Worm (Caenorhabditis elegans) whole organism, L1 larva: ENCODE data around the gene pyt-1.

Experiments
- aha-1 ChIP-seq: fragments of 150-350 bp; optimal IDR thresholded peaks from 2 replicates; lab custom pipeline; 2014; ENCODE audit warnings: missing biosample characterization, missing genetic modification characterization
- mdl-1 ChIP-seq, 2 experiments: fragments of 150-350 bp; optimal IDR thresholded peaks; 2 replicates each; lab custom pipeline; 2014 to 2017; ENCODE audit warnings: missing biosample characterization in 2 of 2, missing genetic modification characterization in 2 of 2, inconsistent platforms in 1 of 2
- ztf-4 ChIP-seq: fragments of 150-350 bp; optimal IDR thresholded peaks from 2 replicates; lab custom pipeline; 2014; ENCODE audit warnings: missing biosample characterization, missing genetic modification characterization

- TF ChIP-seq ztf-4 (tag; lab: Kevin White, UChicago) (no peak), aha-1 (no peak), mdl-1 (tag; optimal IDR thresholded peaks at IDR 0.05; lab: Kevin White, UChicago) (no peak)
Observed at ce11 chrV:10266050-10266449, 36.9 kb upstream of the pyt-1 start.
